Worm (Caenorhabditis elegans): ENCODE measurements around the gene blos-2.

The blos-2 gene

ce11 chrIV:6376473-6377115 is 42.6 kb downstream of the blos-2 start, which contains the start of the genes hrpf-2 and bli-6:
Gene hrpf-2, minus strand, starts transcription at chrIV:6376523.
Gene bli-6, plus strand, starts transcription at chrIV:6377065.
- TF ChIP-seq klf-2 (GFP tag; conservative IDR thresholded peaks at IDR 0.05) = no peak

- no peak for TF ChIP-seq cog-1 (tag; optimal IDR thresholded peaks at IDR 0.05)
- no peak for TF ChIP-seq ref-1 (GFP tag; conservative IDR thresholded peaks at IDR 0.05)
- no peak for TF ChIP-seq klf-2 (GFP tag; conservative IDR thresholded peaks at IDR 0.05)
- TF ChIP-seq ztf-23 (GFP tag; IDR thresholded peaks at IDR 0.05) = no peak
- no peak for TF ChIP-seq flt-1 (GFP tag; IDR thresholded peaks at IDR 0.05)
- TF ChIP-seq ztf-29 (GFP tag; IDR thresholded peaks at IDR 0.05) = no peak
- no peak for TF ChIP-seq tab-1 (GFP tag; IDR thresholded peaks at IDR 0.05)
- no peak for TF ChIP-seq T22C8.4 (GFP tag; IDR thresholded peaks at IDR 0.05)
- no peak for TF ChIP-seq med-1 (GFP tag; optimal IDR thresholded peaks at IDR 0.05; ENCODE audit: insufficient read depth)
Observed at ce11 chrIV:6377335-6378069, 43.5 kb downstream of the blos-2 start.

- TF ChIP-seq tab-1 (GFP tag; IDR thresholded peaks at IDR 0.05) (no peak), klf-2 (GFP tag; conservative IDR thresholded peaks at IDR 0.05) (no peak), flt-1 (GFP tag; IDR thresholded peaks at IDR 0.05) (no peak), ztf-23 (GFP tag; IDR thresholded peaks at IDR 0.05) (no peak), ref-1 (GFP tag; conservative IDR thresholded peaks at IDR 0.05) (no peak), cog-1 (tag; optimal IDR thresholded peaks at IDR 0.05) (no peak), med-1 (GFP tag; optimal IDR thresholded peaks at IDR 0.05; ENCODE audit: insufficient read depth) (no peak), T22C8.4 (GFP tag; IDR thresholded peaks at IDR 0.05) (no peak), ztf-29 (GFP tag; IDR thresholded peaks at IDR 0.05) (no peak)
Observed at ce11 chrIV:6378398-6378797, 44.4 kb downstream of the blos-2 start.

- TF ChIP-seq tab-1 (GFP tag; IDR thresholded peaks at IDR 0.05) = no peak
- no peak for TF ChIP-seq ztf-23 (GFP tag; IDR thresholded peaks at IDR 0.05)
- no peak for TF ChIP-seq flt-1 (GFP tag; IDR thresholded peaks at IDR 0.05)
- TF ChIP-seq ref-1 (GFP tag; conservative IDR thresholded peaks at IDR 0.05) = no peak
- no peak for TF ChIP-seq med-1 (GFP tag; optimal IDR thresholded peaks at IDR 0.05; ENCODE audit: insufficient read depth)
- no peak for TF ChIP-seq T22C8.4 (GFP tag; IDR thresholded peaks at IDR 0.05)
- no peak for TF ChIP-seq klf-2 (GFP tag; conservative IDR thresholded peaks at IDR 0.05)
- no peak for TF ChIP-seq ztf-29 (GFP tag; IDR thresholded peaks at IDR 0.05)
- no peak for TF ChIP-seq cog-1 (tag; optimal IDR thresholded peaks at IDR 0.05)
Observed at ce11 chrIV:6383970-6384369, 50.0 kb downstream of the blos-2 start, which contains the start of gene shl-1. Gene shl-1, minus strand, starts transcription at chrIV:6384070.
